Worm (Caenorhabditis elegans) whole organism, L1 larva: ENCODE data around the gene C24B9.3.

ENCODE experiments used
- ama-1 ChIP-seq: fragments of 150-350 bp; optimal IDR thresholded peaks from 2 replicates; lab custom pipeline; 2014
- elt-2 ChIP-seq: sonication (generic microtip); optimal IDR thresholded peaks from 2 replicates; lab custom pipeline; 2016; ENCODE audit warnings: missing genetic modification characterization, mild to moderate bottlenecking, inconsistent platforms, missing compliant biosample characterization, missing genetic modification reagents
- hpl-2 ChIP-seq: fragments of 150-350 bp; optimal IDR thresholded peaks from 2 replicates; lab custom pipeline; 2014; ENCODE audit warnings: missing biosample characterization, missing genetic modification reagents, missing genetic modification characterization
- lin-14 ChIP-seq: fragments of 200-800 bp; sonication (Bioruptor generic); optimal IDR thresholded peaks from 2 replicates; lab custom pipeline; 2018; ENCODE audit warnings: mild to moderate bottlenecking, missing genetic modification characterization, moderate library complexity, missing compliant biosample characterization
- mdl-1 ChIP-seq, 2 experiments: fragments of 150-350 bp; optimal IDR thresholded peaks; 2 replicates each; lab custom pipeline; 2014 to 2017; ENCODE audit warnings: missing biosample characterization in 2 of 2, missing genetic modification characterization in 2 of 2, inconsistent platforms in 1 of 2
- nhr-12 ChIP-seq: sonication (generic microtip); optimal IDR thresholded peaks from 2 replicates; lab custom pipeline; 2017; ENCODE audit warnings: missing biosample characterization, missing genetic modification characterization
- nhr-237 ChIP-seq: fragments of 150-350 bp; optimal IDR thresholded peaks from 2 replicates; lab custom pipeline; 2014; ENCODE audit warnings: missing biosample characterization, missing genetic modification characterization
- sox-4 ChIP-seq: sonication (generic microtip); optimal IDR thresholded peaks from 2 replicates; lab custom pipeline; 2016; ENCODE audit warnings: missing genetic modification characterization, missing compliant biosample characterization
- sup-37 ChIP-seq: fragments of 200-800 bp; sonication (Bioruptor generic); optimal IDR thresholded peaks from 2 replicates; lab custom pipeline; 2018; ENCODE audit warnings: mild to moderate bottlenecking, missing genetic modification characterization, missing compliant biosample characterization
- ztf-11 ChIP-seq, 2 experiments: sonication (generic microtip); optimal IDR thresholded peaks; 2 replicates each; lab custom pipeline; 2016 to 2017; ENCODE audit warnings: missing genetic modification characterization in 2 of 2, missing biosample characterization in 1 of 2, missing compliant biosample characterization in 1 of 2
- ztf-4 ChIP-seq: fragments of 150-350 bp; optimal IDR thresholded peaks from 2 replicates; lab custom pipeline; 2014; ENCODE audit warnings: missing biosample characterization, missing genetic modification characterization

ce11 chrV:2713532-2713931, 2.1 kb upstream of the C24B9.3 start, which contains the start of gene srt-28:
- TF ChIP-seq mdl-1 (tag; optimal IDR thresholded peaks at IDR 0.05; lab: Kevin White, UChicago) (no peak), ama-1 (no peak), nhr-237 (no peak), sox-4 (tag; lab: Kevin White, UChicago) (no peak), lin-14 (GFP tag; lab: Kevin White, UChicago) (no peak), ztf-11 (tag; optimal IDR thresholded peaks at IDR 0.05; lab: Kevin White, UChicago) (no peak), hpl-2 (GFP tag; lab: Kevin White, UChicago) (no peak), elt-2 (tag; lab: Kevin White, UChicago) (no peak), ztf-4 (tag; lab: Kevin White, UChicago) (no peak), nhr-12 (tag; lab: Kevin White, UChicago) (no peak), sup-37 (GFP tag; lab: Kevin White, UChicago) (no peak)
